Fruit fly (Drosophila melanogaster): ENCODE results near the gene CG16986.

The CG16986 gene

dm6 chr3L:2570269-2570723 is 29.8 kb upstream of the CG16986 start (continued):
- no peak for TF ChIP-seq CG3407 (GFP tag; optimal IDR thresholded peaks at IDR 0.05)
- no peak for TF ChIP-seq cato (GFP tag; optimal IDR thresholded peaks at IDR 0.05; ENCODE audit: borderline replicate concordance)
- no peak for TF ChIP-seq CG16813 (GFP tag; IDR thresholded peaks at IDR 0.05; ENCODE audit: partially characterized antibody)
- no peak for TF ChIP-seq CG17612 (GFP tag; IDR thresholded peaks at IDR 0.05)

dm6 chr3L:2571975-2572374 is 28.2 kb upstream of the CG16986 start:
- TF ChIP-seq CG18764 (GFP tag; optimal IDR thresholded peaks at IDR 0.05) (no peak), slp2 (GFP tag; optimal IDR thresholded peaks at IDR 0.05) (no peak), CG13287 (GFP tag; IDR thresholded peaks at IDR 0.05; ENCODE audit: partially characterized antibody) (no peak), pan (optimal IDR thresholded peaks at IDR 0.05) (no peak), pan (GFP tag; optimal IDR thresholded peaks at IDR 0.05 in 1 of 2, IDR thresholded peaks at IDR 0.05 in 1 of 2) (peak in 1 of 2 experiments; percentile 64), Awh (GFP tag; IDR thresholded peaks at IDR 0.05) (0 out of 2 replicates have a peak, but pooled peaks have one; percentile 47), cwo (GFP tag; optimal IDR thresholded peaks at IDR 0.05) (peak; percentile 34), CG2202 (tag; optimal IDR thresholded peaks at IDR 0.05) (no peak), CG12659 (GFP tag; optimal IDR thresholded peaks at IDR 0.05) (no peak), crp (GFP tag; optimal IDR thresholded peaks at IDR 0.05) (no peak), Ada2b (GFP tag; IDR thresholded peaks at IDR 0.05) (peak; percentile 69), CG10209 (GFP tag; optimal IDR thresholded peaks at IDR 0.05) (no peak), scrt (GFP tag; optimal IDR thresholded peaks at IDR 0.05) (peak; percentile 9), CG3995 (GFP tag; optimal IDR thresholded peaks at IDR 0.05) (peak; percentile 1), CG9932 (GFP tag; IDR thresholded peaks at IDR 0.05) (0 out of 2 replicates have a peak, but pooled peaks have one; percentile 37), usp (GFP tag; optimal IDR thresholded peaks at IDR 0.05) (no peak), CkIIα-i1 (GFP tag; IDR thresholded peaks at IDR 0.05) (no peak), Mrtf (GFP tag; IDR thresholded peaks at IDR 0.05) (peak; percentile 62; the same call in 2 of the 3 replicates), vvl (GFP tag; IDR thresholded peaks at IDR 0.05) (peak; percentile 78), Hmx (GFP tag; optimal IDR thresholded peaks at IDR 0.05) (no peak), ssp (GFP tag; IDR thresholded peaks at IDR 0.05) (peak; percentile 36; the same call in 1 of the 2 replicates), CG43689 (GFP tag; IDR thresholded peaks at IDR 0.05) (no peak), bab2 (GFP tag; optimal IDR thresholded peaks at IDR 0.05) (peak; percentile 49), dpn (GFP tag; optimal IDR thresholded peaks at IDR 0.05) (no peak), CG15073 (GFP tag; optimal IDR thresholded peaks at IDR 0.05) (no peak), sd (tag; optimal IDR thresholded peaks at IDR 0.05) (no peak), Sox102F (GFP tag; optimal IDR thresholded peaks at IDR 0.05) (peak; percentile 40), wek (GFP tag; optimal IDR thresholded peaks at IDR 0.05) (no peak), CG11695 (GFP tag; IDR thresholded peaks at IDR 0.05) (peak; percentile 55), fd96Cb (tag; optimal IDR thresholded peaks at IDR 0.05) (peak; percentile 25), Pdp1 (GFP tag; optimal IDR thresholded peaks at IDR 0.05) (peak; percentile 14 to 42), CG12942 (GFP tag; optimal IDR thresholded peaks at IDR 0.05) (no peak), E2f1 (GFP tag; IDR thresholded peaks at IDR 0.05) (peak; percentile 37; the same call in 1 of the 2 replicates), HHEX (GFP tag; optimal IDR thresholded peaks at IDR 0.05) (peak; percentile 61), sens (GFP tag) (peak; percentile 27), CG5953 (GFP tag; IDR thresholded peaks at IDR 0.05) (no peak), Atf3 (GFP tag; optimal IDR thresholded peaks at IDR 0.05) (no peak), Gug (GFP tag; IDR thresholded peaks at IDR 0.05) (peak; percentile 65), Abd-B (GFP tag; optimal IDR thresholded peaks at IDR 0.05) (no peak), seq (GFP tag; IDR thresholded peaks at IDR 0.05) (peak; percentile 12; the same call in 1 of the 2 replicates), CG9727 (GFP tag; optimal IDR thresholded peaks at IDR 0.05) (peak; percentile 29), lab (GFP tag; optimal IDR thresholded peaks at IDR 0.05) (peak; percentile 72), CG1647 (GFP tag; optimal IDR thresholded peaks at IDR 0.05) (peak; percentile 11), Nf-YA (GFP tag; IDR thresholded peaks at IDR 0.05) (peak; percentile 59), CG1832 (GFP tag; optimal IDR thresholded peaks at IDR 0.05) (no peak)

Measured in whole organism, embryonic.